Worm (Caenorhabditis elegans): Measurements from ENCODE around the gene glb-1.

DNA sequence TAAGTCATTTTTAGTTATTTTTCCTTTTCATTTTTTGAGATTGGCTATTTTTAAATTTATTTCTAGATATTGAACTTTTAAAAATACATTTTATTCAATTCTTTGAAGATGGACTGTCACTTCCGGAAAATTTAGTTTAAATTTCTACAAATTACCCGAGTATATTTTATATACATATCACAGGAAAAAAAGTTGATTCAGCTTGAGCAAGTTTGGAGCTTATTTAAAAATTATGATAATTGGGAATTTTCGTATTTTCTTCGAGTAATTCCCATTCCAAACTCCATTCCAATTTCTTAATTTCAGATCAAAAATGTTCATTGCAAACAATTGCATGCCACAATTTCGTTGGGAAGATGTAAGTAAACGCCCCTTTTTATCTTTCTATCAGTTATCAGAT is 6.6 kb upstream of the glb-1 start, which contains the start of gene arrd-15:
- TF ChIP-seq lsy-2 (tag; optimal IDR thresholded peaks at IDR 0.05), result no peak
- TF ChIP-seq hif-1 (tag; optimal IDR thresholded peaks at IDR 0.05), result no peak
- TF ChIP-seq unc-130 (GFP tag; optimal IDR thresholded peaks at IDR 0.05), result no peak
- TF ChIP-seq ceh-62 (tag; optimal IDR thresholded peaks at IDR 0.05), result no peak
- TF ChIP-seq ztf-11 (tag; optimal IDR thresholded peaks at IDR 0.05), result no peak
- no peak for TF ChIP-seq ctbp-1 (GFP tag; IDR thresholded peaks at IDR 0.05)
- TF ChIP-seq lin-13 (GFP tag; optimal IDR thresholded peaks at IDR 0.05), result no peak
